Fruit fly (Drosophila melanogaster) Kc167 (cell line): ENCODE measurements around the gene CG15739.

Experiments
- Myc ChIP-seq: fragments of >200 bp; optimal IDR thresholded peaks from 2 replicates; lab custom pipeline; 2017; ENCODE audit warnings: missing external identifiers
- Sin3A ChIP-seq: fragments of >200 bp; optimal IDR thresholded peaks from 2 replicates; lab custom pipeline; 2018; ENCODE audit warnings: missing external identifiers
- h ChIP-seq: fragments of >200 bp; optimal IDR thresholded peaks from 3 replicates; lab custom pipeline; 2018; ENCODE audit warnings: missing external identifiers
- insv ChIP-seq: fragments of >200 bp; optimal IDR thresholded peaks from 3 replicates; lab custom pipeline; 2018; ENCODE audit warnings: missing external identifiers
- psq ChIP-seq: fragments of >200 bp; optimal IDR thresholded peaks from 2 replicates; lab custom pipeline; 2017; ENCODE audit warnings: missing external identifiers
- ttk ChIP-seq: sonication (Bioruptor generic); optimal IDR thresholded peaks from 2 replicates; lab custom pipeline; 2017; ENCODE audit warnings: missing external identifiers

DNA sequence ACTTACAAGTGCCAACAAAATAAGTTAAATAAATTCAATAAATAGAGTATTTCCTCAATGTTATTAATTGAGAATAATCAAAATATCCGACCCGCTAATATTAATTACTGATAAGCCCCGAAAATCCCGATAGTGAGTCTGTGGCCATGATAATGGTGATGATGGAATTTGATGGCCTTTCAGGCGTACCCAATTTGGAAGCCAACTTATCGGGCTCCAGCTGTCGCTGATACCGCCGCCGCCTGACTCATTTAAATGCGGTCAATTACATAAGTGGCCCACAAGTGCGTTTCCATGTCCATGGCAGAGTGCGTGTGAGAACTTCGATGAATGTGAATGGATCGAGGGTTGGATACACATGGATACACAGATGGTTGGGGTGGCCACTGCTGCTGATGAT lies 11.0 kb downstream of the CG15739 start:
- TF ChIP-seq Myc (lab: Kevin White, UChicago) (no peak), h (lab: Kevin White, UChicago) (no peak), psq (lab: Kevin White, UChicago) (no peak), Sin3A (no peak), insv (lab: Kevin White, UChicago) (no peak), ttk (no peak)
